Fruit fly (Drosophila melanogaster) whole organism: ENCODE measurements around the gene sala.

ENCODE experiments used
- CG8478 ChIP-seq: fragments of >200 bp; optimal IDR thresholded peaks from 2 replicates; lab custom pipeline; 2018; ENCODE audit warnings: inconsistent platforms
- EcR ChIP-seq, 2 experiments: fragments of >200 bp; optimal IDR thresholded peaks; 2 replicates each; lab custom pipeline; 2017; ENCODE audit warnings: missing biosample characterization in 2 of 2, missing genetic modification characterization in 2 of 2, missing genetic modification reagents in 2 of 2
- pan ChIP-seq: fragments of >200 bp; optimal IDR thresholded peaks from 2 replicates; lab custom pipeline; 2017

dm6 chr2L:11456667-11457222 lies 27.8 kb upstream of the sala start:
- TF ChIP-seq EcR (GFP tag; optimal IDR thresholded peaks at IDR 0.05; lab: Kevin White, UChicago) (no peak), pan (lab: Kevin White, UChicago) (no peak), CG8478 (lab: Kevin White, UChicago) (no peak)
